Worm (Caenorhabditis elegans): ENCODE results near the gene F11A10.5.

Gene F11A10.5

DNA sequence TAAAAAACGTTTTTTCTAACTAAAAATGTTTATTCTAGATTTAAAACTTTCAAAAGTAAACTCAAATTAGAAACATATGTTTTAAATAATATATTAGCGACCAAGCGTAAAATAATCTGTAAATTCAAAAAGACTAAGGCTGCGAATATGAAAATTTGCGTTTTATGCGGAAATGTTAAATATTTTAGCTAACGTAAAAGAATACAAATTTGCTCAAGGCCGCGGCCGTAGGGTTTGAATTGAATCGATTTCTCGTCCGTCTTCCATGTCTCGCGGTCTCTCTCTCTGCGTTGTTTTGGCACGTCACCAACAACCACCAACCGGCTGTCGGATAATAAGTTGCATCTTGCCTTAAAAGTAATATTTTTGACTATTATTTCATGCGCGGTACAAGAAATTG, at the start of gene F11A10.5:
F11A10.5 (plus strand) TSS at position 301 of the 400 bp plus-strand sequence.
- TF ChIP-seq unc-62 (GFP tag; optimal IDR thresholded peaks at IDR 0.05) = no peak

DNA sequence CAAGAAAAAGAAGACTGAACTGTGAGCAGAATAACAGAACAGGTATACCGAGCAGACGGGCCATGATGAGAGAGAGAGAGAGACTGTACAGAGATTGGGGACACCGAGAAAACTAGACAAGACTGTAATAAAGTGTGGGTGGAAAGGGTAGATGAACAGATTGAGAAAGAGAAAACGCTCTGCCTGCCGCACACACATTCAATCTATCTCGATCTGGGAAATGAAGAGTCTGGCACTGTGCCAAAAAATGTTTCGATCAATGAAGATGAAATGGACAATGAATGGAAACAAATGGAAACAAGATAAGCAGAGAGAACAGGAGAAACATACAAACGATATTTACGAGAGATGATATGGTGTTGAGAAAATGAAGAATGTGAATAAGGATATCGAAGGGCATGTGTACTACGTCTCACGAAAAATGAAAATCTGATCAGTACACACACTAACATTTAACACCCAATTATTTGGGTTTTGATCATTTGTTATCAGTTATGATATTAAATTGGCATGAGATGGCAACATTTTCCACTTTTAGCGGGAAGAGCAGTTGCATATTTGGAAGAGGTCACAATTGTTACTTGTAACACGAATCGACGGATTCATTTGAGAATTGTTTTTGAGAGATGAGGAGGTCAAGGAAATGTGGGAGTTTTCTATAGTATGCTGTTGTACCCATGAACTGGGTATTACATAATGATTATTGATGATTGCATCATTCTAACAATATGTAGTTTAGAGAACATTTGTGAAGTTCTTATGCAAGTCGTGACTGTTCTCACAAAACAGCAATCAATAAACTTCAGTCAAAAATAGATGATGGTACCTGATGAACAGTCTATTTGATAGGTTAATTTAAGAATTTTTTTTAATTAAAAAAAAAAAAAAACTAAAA, 48.8 kb upstream of the F11A10.5 start:
- no peak for TF ChIP-seq unc-62 (GFP tag; optimal IDR thresholded peaks at IDR 0.05)

DNA sequence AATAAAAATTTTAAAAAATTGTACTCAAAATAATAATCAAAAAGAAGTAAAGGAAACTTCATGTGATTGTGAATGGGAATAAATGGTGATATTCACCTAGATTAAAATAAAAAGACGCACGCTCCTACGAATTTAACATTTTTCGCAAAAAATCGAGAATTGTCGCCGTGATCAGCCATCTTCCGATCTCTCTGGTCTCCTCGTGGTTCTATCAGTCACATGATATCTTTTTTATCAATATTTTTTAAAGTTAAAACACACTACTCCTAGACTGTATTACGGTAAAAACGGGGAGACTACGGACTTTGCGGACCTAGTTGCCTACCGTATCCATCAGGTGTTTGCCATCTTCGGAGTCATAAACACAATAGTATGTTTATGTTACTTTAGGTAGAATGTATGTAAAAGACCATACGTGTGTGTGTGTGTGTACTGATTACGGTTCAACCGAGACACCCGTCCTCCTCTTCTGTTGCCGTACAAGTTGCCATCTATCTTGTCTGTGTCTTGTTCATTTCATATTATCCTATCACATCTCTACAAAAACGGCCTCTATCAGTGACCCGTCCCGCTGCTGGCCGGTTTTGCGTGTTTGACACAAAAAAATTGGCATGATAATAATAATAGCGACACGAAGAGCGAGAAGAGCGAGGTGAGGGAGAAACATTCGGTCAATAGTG, 47.3 kb upstream of the F11A10.5 start, which contains the start of gene T12G3.2:
T12G3.2 (minus strand) TSS at position 444 of the 680 bp plus-strand sequence.
- TF ChIP-seq unc-62 (GFP tag; optimal IDR thresholded peaks at IDR 0.05) = no peak

DNA sequence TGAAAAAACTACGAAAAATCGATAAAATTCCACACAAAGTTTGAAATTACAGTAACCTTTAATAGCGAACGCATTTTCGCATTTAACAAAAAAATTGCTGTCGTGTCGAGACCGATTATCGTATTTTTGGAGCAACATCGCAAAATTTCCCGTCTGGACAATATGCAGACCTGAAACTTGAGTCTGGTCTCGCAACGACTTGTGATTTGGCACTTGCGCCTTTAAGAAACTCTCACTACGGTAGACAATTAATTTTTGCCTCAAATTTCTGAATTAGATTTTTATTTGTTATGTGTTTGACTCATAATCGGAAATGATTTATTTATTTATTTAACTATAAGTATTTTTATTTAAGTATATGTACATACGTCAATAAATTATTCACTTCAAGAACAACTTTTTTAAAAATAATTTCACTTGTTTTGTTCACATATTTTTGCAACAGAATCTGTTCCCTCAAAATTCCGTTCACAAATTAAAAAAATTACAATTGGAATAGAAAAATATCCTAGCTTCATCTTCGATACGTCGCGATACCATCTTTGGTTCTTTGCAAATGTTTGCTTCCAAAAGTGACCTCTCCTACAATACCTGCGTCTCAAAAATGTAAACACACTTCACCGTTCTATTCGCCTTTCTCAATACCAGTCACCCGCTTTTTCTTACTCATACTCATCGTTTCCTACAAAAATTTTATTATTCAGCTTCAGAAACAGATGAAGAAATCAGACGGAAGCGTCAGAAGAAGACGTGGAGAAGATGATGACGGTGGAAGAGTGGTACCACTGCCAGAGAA, 46.2 kb upstream of the F11A10.5 start, which contains the start of gene T12G3.4:
T12G3.4 (plus strand) TSS at position 705 of the 796 bp plus-strand sequence.
- no peak for TF ChIP-seq unc-62 (GFP tag; optimal IDR thresholded peaks at IDR 0.05)

DNA sequence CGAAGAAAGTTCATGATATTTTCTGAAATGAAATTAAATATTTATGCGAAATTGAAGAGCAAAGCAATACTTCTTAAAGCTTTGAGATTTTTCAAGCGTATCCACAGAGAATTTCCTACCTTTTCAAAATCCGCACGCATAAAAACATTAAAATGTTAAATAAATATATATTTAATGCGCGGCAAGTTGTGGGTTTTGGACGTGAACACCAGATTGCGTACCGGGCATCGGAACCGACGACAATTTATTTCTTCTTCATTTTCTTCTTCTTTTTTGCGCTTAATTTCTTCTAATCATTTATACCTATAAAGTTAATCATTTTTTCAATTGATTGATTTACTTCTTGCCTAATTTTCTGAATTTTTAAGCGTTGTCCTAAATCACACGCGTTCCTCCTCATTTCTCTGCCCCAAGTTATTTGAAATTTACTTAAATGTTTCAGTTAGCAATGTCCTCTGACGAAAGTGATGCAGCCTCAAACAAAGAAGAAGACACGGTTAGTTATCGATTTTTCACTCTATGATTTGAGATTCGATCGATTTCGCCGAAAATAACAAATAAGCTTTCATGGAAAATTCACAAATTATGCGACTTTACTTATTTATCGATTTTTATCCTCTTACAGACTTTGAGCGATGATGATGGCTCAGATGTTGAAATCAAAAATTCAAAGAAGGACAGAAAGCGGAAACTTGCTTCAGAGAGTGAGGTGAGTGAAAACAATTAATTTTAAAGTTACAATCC, 42.7 kb upstream of the F11A10.5 start, which contains the start of the genes bre-5 and spt-5:
bre-5 (minus strand) TSS at position 167 of the 744 bp plus-strand sequence.
spt-5 (plus strand) TSS at position 443 of the 744 bp plus-strand sequence.
- no peak for TF ChIP-seq unc-62 (GFP tag; optimal IDR thresholded peaks at IDR 0.05)

DNA sequence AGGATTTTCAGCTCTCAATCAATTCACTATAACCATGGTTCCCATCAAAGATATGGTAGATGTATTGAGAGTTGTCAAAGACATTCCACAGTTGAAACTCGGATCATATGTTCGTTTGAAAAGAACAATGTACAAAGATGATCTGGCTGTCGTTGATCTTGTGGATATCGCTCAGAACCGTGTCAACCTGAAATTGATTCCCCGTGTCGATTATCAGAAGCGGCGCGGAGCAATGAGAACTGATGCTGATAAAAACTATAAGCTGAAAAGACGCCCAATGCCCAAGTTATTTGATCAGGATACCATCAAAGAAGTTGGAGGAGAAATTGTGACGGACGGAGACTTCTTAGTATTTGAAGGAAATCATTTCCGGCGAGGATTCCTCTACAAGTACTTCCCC, 41.5 kb upstream of the F11A10.5 start:
- no peak for TF ChIP-seq unc-62 (GFP tag; optimal IDR thresholded peaks at IDR 0.05)

DNA sequence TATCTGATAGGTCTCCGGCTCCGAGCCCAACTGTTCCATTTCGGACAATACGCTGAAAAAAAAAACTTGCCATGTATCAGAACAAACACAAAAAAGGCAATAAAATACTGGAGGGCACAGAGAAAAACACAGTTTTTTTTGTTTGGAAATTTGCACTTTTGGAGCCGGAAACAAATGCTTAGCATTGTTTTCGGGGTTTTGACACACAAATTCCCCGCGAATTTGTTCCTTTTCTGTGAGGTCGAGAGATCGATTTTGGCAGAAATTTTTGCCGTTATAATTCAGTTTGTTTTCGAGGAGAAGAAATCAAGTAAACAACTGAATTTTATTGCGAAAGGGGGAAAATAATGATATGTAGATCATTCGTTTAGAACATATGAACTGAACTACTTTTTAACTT, 37.3 kb upstream of the F11A10.5 start, which contains the start of gene K08E4.2:
K08E4.2 (minus strand) TSS at position 54 of the 400 bp plus-strand sequence.
- TF ChIP-seq unc-62 (GFP tag; optimal IDR thresholded peaks at IDR 0.05) = no peak

DNA sequence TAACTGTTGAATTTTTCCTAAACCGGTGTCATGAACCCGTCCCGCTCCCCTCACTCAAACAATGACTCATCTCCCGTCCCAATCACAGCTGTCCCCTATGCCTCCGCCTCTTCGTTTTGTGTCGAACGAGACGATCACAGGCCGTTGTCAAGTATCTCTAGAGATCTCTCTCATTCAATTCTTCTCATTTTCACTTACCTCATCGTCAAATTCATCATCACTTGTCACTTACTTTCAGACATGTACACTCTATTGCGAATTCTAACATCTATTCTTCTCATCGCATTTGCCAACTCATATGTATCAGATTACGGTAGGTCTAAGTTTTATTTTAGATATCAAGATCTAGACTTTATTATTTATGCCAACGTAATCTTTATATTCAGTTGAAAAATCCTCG, 36.4 kb upstream of the F11A10.5 start, which contains the start of gene K08E4.3:
K08E4.3 (plus strand) TSS at position 235 of the 400 bp plus-strand sequence.
- TF ChIP-seq unc-62 (GFP tag; optimal IDR thresholded peaks at IDR 0.05) = no peak

DNA sequence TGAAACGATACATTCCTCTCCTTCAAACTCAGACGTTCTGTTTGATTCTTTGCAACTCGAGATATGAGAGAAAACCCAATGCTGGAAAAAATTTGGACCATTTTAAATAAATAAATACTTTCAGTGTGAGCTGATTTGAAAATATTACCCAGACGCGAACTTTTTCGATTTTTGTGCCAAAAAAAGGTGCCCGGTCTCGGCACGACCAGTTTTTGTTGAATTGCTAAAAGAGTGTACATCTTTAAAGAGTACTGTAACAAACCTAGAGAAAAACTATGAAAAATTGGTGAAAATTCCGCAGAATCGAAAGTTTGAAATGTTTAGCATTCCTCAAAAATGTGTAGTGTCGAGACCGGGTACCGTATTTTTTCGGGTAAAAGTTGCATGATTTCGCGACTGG, 32.7 kb upstream of the F11A10.5 start, which contains the start of gene K08E4.8:
K08E4.8 (minus strand) TSS at position 101 of the 400 bp plus-strand sequence.
- no peak for TF ChIP-seq unc-62 (GFP tag; optimal IDR thresholded peaks at IDR 0.05)

DNA sequence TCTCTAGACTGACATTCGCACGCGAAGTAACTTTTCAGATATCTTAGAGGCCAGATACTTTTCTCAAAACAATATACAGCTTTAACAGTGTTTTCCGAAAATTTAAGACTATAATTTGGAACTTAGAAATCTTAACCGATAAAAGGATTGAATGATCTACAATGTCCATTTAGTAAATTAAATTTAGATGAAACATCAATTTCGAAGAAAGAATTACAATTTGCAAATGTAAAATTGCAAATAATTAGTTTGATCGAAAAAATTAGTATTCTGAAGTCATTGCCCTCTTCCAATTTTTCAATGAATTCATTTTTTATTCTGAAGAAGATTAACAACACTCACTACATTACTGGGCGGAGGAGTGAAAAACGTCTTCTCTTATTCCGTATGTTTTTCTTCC, 25.3 kb upstream of the F11A10.5 start, which contains the start of gene bath-37:
bath-37 (plus strand) TSS at position 301 of the 400 bp plus-strand sequence.
- no peak for TF ChIP-seq unc-62 (GFP tag; optimal IDR thresholded peaks at IDR 0.05)

DNA sequence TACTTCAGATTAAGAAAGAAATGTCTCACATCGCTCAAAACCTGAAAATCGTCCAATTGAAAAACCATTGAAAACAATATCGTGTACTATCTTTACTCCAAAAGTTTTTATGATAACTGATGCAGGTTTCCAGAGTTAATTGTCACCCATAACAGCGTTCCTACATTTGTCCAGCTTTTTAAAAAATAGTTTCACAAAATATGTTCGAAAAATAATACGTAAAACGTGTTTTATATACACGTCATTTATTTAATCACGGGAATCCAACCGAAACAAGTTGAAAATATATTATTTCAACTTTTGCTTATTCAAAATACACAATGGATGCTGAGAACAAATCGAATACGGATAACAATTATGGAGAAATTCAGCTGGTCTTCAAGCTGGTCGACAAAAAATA, 18.4 kb upstream of the F11A10.5 start, which contains the start of gene K08E4.7:
K08E4.7 (plus strand) TSS at position 301 of the 400 bp plus-strand sequence.
- no peak for TF ChIP-seq unc-62 (GFP tag; optimal IDR thresholded peaks at IDR 0.05)

DNA sequence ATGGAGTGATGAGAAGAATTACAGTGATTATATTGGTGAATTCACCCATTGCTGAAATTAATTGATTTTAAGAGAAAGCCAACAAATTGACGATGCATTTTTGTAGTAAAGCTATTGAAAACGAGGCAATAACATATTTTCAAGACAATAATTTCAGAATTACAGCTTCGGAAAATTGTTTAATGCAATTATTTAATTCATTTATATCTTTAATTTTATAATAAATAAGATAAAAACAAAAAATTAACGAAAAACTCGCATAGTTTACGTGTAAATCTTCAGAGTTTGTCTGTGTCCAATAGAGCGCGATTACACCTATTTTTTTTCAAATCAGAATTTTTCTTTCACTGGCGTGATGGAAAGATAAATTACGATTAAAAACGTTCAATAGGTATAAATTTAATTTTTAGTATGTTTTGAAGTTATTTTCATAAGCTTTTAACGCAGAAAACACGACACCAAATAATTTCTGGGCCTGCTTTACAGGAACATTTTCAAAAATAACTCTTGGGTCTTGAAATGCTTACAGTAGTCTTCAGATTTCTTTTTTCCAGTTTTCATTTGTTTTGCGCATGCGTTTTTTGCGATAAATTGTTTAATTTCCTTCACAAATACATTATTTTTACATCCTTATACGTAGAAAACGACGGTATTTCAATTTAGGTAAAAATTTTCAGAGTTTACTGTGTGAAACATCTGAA, 15.7 kb upstream of the F11A10.5 start, which contains the start of gene tmed-1:
tmed-1 (minus strand) TSS at position 51 of the 701 bp plus-strand sequence.
- no peak for TF ChIP-seq unc-62 (GFP tag; optimal IDR thresholded peaks at IDR 0.05)

DNA sequence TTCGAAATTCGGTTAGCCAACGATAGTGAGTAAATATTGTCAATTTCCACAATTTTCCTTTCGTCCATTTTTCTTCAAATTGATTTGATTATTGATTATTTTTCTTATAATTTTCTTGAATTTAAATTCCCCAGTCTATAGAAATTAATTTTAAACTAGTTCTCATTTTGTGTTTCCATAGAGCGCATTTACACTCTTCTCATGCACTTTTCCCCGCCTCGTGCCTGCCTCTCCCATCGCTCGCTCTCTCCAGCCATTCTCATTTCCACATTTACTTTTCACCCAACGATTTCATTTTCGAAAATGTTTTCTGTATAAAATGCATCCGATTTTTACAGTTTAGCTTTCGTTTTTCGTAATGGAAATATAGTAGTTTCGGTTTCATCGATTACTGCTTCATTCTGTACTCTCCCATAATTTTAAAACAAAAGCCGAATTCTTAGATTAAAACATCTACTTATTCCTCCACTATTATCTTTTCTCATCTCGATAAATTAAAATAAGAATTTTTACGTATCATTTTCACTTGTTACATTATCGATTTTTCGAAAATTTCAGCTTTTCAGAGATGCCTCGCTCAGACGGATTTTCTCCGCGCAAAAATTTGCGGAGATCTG, 14.9 kb upstream of the F11A10.5 start, which contains the start of gene lex-1:
lex-1 (plus strand) TSS at position 567 of the 617 bp plus-strand sequence.
- no peak for TF ChIP-seq unc-62 (GFP tag; optimal IDR thresholded peaks at IDR 0.05)

Measured in whole organism, dauer.